Fruit fly (Drosophila melanogaster) whole organism, embryonic: Measurements from ENCODE around the gene CG11600.

Source experiments
- Atf6 ChIP-seq: fragments of 200-800 bp; sonication (Bioruptor generic); IDR thresholded peaks from 2 replicates; pipeline ENCODE4 v1.3.6; 2022; ENCODE audit warnings: missing biosample characterization, missing genetic modification characterization
- BtbVII ChIP-seq: fragments of 200-800 bp; sonication (Bioruptor generic); optimal IDR thresholded peaks from 3 replicates; lab custom pipeline; 2017; ENCODE audit warnings: missing biosample characterization, mild to moderate bottlenecking, missing genetic modification characterization
- CG10209 ChIP-seq: fragments of 200-800 bp; sonication (Bioruptor generic); optimal IDR thresholded peaks from 3 replicates; lab custom pipeline; 2017; ENCODE audit warnings: missing biosample characterization, mild to moderate bottlenecking, missing genetic modification characterization, missing genetic modification reagents
- CG12071 ChIP-seq: fragments of 200-800 bp; sonication (Bioruptor generic); optimal IDR thresholded peaks from 3 replicates; lab custom pipeline; 2018; ENCODE audit warnings: missing biosample characterization, mild to moderate bottlenecking, missing genetic modification characterization
- CG12659 ChIP-seq: fragments of 200-800 bp; sonication (Bioruptor generic); optimal IDR thresholded peaks from 3 replicates; lab custom pipeline; 2017; ENCODE audit warnings: mild to moderate bottlenecking, missing biosample characterization, missing genetic modification reagents, missing genetic modification characterization
- CG12769 ChIP-seq: fragments of 200-800 bp; sonication (Bioruptor generic); optimal IDR thresholded peaks from 2 replicates; lab custom pipeline; 2019; ENCODE audit warnings: missing biosample characterization, mild to moderate bottlenecking, missing genetic modification characterization, moderate library complexity
- CG13123 ChIP-seq: fragments of 200-800 bp; sonication (Bioruptor generic); optimal IDR thresholded peaks from 2 replicates; lab custom pipeline; 2016; ENCODE audit warnings: missing biosample characterization, missing genetic modification characterization
- CG13424 ChIP-seq: fragments of 200-800 bp; sonication (Bioruptor generic); optimal IDR thresholded peaks from 2 replicates; lab custom pipeline; 2019; ENCODE audit warnings: missing biosample characterization, mild to moderate bottlenecking, missing genetic modification characterization, moderate library complexity
- CG13624 ChIP-seq: fragments of 200-800 bp; sonication (Bioruptor generic); optimal IDR thresholded peaks from 2 replicates; lab custom pipeline; 2016; ENCODE audit warnings: missing biosample characterization, missing genetic modification characterization
- CG15011 ChIP-seq: fragments of 200-800 bp; sonication (Bioruptor generic); optimal IDR thresholded peaks from 3 replicates; lab custom pipeline; 2018; ENCODE audit warnings: missing biosample characterization, mild to moderate bottlenecking, missing genetic modification characterization
- CG15269 ChIP-seq: fragments of 200-800 bp; sonication (Bioruptor generic); optimal IDR thresholded peaks from 2 replicates; lab custom pipeline; 2018; ENCODE audit warnings: missing biosample characterization, mild to moderate bottlenecking, missing genetic modification characterization, moderate library complexity
- CG15514 ChIP-seq: fragments of 200-800 bp; sonication (Bioruptor generic); optimal IDR thresholded peaks from 3 replicates; lab custom pipeline; 2017; ENCODE audit warnings: missing biosample characterization, missing genetic modification characterization, mild to moderate bottlenecking, moderate library complexity, missing genetic modification reagents
- CG18599 ChIP-seq: fragments of 200-800 bp; sonication (Bioruptor generic); optimal IDR thresholded peaks from 3 replicates; lab custom pipeline; 2017; ENCODE audit warnings: missing biosample characterization, missing genetic modification characterization, mild to moderate bottlenecking, moderate library complexity, missing genetic modification reagents
- CG2678 ChIP-seq: fragments of 200-800 bp; sonication (Bioruptor generic); optimal IDR thresholded peaks from 3 replicates; lab custom pipeline; 2019; ENCODE audit warnings: missing biosample characterization, mild to moderate bottlenecking, missing genetic modification characterization, moderate library complexity
- CG3163 ChIP-seq: fragments of 200-800 bp; sonication (Bioruptor generic); optimal IDR thresholded peaks from 3 replicates; lab custom pipeline; 2016; ENCODE audit warnings: missing biosample characterization, missing genetic modification characterization
- CG32532 ChIP-seq: fragments of 200-800 bp; sonication (Bioruptor generic); IDR thresholded peaks from 2 replicates; pipeline ENCODE4 v1.3.6; 2022; ENCODE audit warnings: missing biosample characterization, missing genetic modification characterization
- CG3847 ChIP-seq: fragments of 200-800 bp; sonication (Bioruptor generic); IDR thresholded peaks from 2 replicates; pipeline ENCODE4 v1.3.6; 2022; ENCODE audit warnings: missing biosample characterization, missing genetic modification characterization
- CG6813 ChIP-seq: fragments of 200-800 bp; sonication (Bioruptor generic); optimal IDR thresholded peaks from 2 replicates; lab custom pipeline; 2017; ENCODE audit warnings: missing biosample characterization, missing genetic modification characterization, mild to moderate bottlenecking, moderate library complexity, missing genetic modification reagents
- CG6854 ChIP-seq: fragments of 200-800 bp; sonication (Bioruptor generic); optimal IDR thresholded peaks from 3 replicates; lab custom pipeline; 2017; ENCODE audit warnings: missing biosample characterization, mild to moderate bottlenecking, missing genetic modification characterization
- CG7786 ChIP-seq: fragments of 200-800 bp; sonication (Bioruptor generic); optimal IDR thresholded peaks from 2 replicates; lab custom pipeline; 2016; ENCODE audit warnings: missing biosample characterization, missing genetic modification characterization
- CG8290 ChIP-seq, 3 experiments: fragments of 200-800 bp; sonication (Bioruptor generic); optimal IDR thresholded peaks; 2 replicates each; lab custom pipeline; 2016 to 2019; ENCODE audit warnings: missing biosample characterization in 3 of 3, missing genetic modification characterization in 3 of 3, mild to moderate bottlenecking in 2 of 3, moderate library complexity in 1 of 3
- CG8388 ChIP-seq: fragments of 200-800 bp; sonication (Bioruptor generic); optimal IDR thresholded peaks from 2 replicates; lab custom pipeline; 2019; ENCODE audit warnings: missing biosample characterization, mild to moderate bottlenecking, missing genetic modification characterization, moderate library complexity
- CG9817 ChIP-seq: fragments of 200-800 bp; sonication (Bioruptor generic); optimal IDR thresholded peaks from 2 replicates; lab custom pipeline; 2018; ENCODE audit warnings: missing biosample characterization, mild to moderate bottlenecking, missing genetic modification characterization, moderate library complexity
- CG9932 ChIP-seq: fragments of 200-800 bp; sonication (Bioruptor generic); IDR thresholded peaks from 2 replicates; pipeline ENCODE4 v1.3.6; 2022; ENCODE audit warnings: missing biosample characterization, missing genetic modification characterization
- D19B ChIP-seq: fragments of 200-800 bp; sonication (Bioruptor generic); optimal IDR thresholded peaks from 2 replicates; lab custom pipeline; 2017; ENCODE audit warnings: missing biosample characterization, mild to moderate bottlenecking, missing genetic modification characterization
- Dek ChIP-seq: fragments of 200-800 bp; sonication (Bioruptor generic); optimal IDR thresholded peaks from 3 replicates; lab custom pipeline; 2019; ENCODE audit warnings: missing biosample characterization, mild to moderate bottlenecking, missing genetic modification characterization, moderate library complexity
- Dip3 ChIP-seq: fragments of 200-800 bp; sonication (Bioruptor generic); optimal IDR thresholded peaks from 3 replicates; lab custom pipeline; 2016; ENCODE audit warnings: missing biosample characterization, missing genetic modification characterization
- MBD-R2 ChIP-seq: fragments of 200-800 bp; sonication (Bioruptor generic); IDR thresholded peaks from 2 replicates; pipeline ENCODE4 v1.3.6; 2022; ENCODE audit warnings: missing biosample characterization, missing genetic modification characterization
- Meics ChIP-seq: fragments of 200-800 bp; sonication (Bioruptor generic); optimal IDR thresholded peaks from 2 replicates; lab custom pipeline; 2017; ENCODE audit warnings: missing biosample characterization, mild to moderate bottlenecking, missing genetic modification characterization
- NfI ChIP-seq: fragments of 200-800 bp; sonication (Bioruptor generic); optimal IDR thresholded peaks from 3 replicates; lab custom pipeline; 2018; ENCODE audit warnings: missing biosample characterization, mild to moderate bottlenecking, missing genetic modification characterization, moderate library complexity
- Ravus ChIP-seq: fragments of 200-800 bp; sonication (Bioruptor generic); IDR thresholded peaks from 2 replicates; pipeline ENCODE4 v1.3.6; 2022; ENCODE audit warnings: missing biosample characterization, missing genetic modification characterization
- Rfx ChIP-seq: fragments of 200-800 bp; sonication (Bioruptor generic); IDR thresholded peaks from 2 replicates; pipeline ENCODE4 v1.3.6; 2022; ENCODE audit warnings: missing biosample characterization, missing genetic modification characterization
- abd-A ChIP-seq: fragments of 200-800 bp; sonication (Bioruptor generic); optimal IDR thresholded peaks from 3 replicates; lab custom pipeline; 2019; ENCODE audit warnings: missing biosample characterization, mild to moderate bottlenecking, missing genetic modification characterization, moderate library complexity
- al ChIP-seq: fragments of 200-800 bp; sonication (Bioruptor generic); IDR thresholded peaks from 2 replicates; pipeline ENCODE4 v1.3.6; 2022; ENCODE audit warnings: missing biosample characterization, missing genetic modification characterization
- bigmax ChIP-seq: fragments of 200-800 bp; sonication (Bioruptor generic); optimal IDR thresholded peaks from 2 replicates; lab custom pipeline; 2018; ENCODE audit warnings: missing biosample characterization, mild to moderate bottlenecking, missing genetic modification characterization
- caup ChIP-seq: fragments of 200-800 bp; sonication (Bioruptor generic); optimal IDR thresholded peaks from 3 replicates; lab custom pipeline; 2017; ENCODE audit warnings: missing biosample characterization, mild to moderate bottlenecking, missing genetic modification characterization, moderate library complexity; ENCODE audit not compliant: severe bottlenecking
- gro ChIP-seq: fragments of 200-800 bp; sonication (Bioruptor generic); optimal IDR thresholded peaks from 2 replicates; lab custom pipeline; 2016; ENCODE audit warnings: missing biosample characterization, missing genetic modification characterization
- lab ChIP-seq: fragments of 200-800 bp; sonication (Bioruptor generic); optimal IDR thresholded peaks from 3 replicates; lab custom pipeline; 2017; ENCODE audit warnings: missing biosample characterization, missing genetic modification characterization, mild to moderate bottlenecking, moderate library complexity, missing genetic modification reagents
- luna ChIP-seq: fragments of 200-800 bp; sonication (Bioruptor generic); optimal IDR thresholded peaks from 2 replicates; lab custom pipeline; 2016; ENCODE audit warnings: missing biosample characterization, missing genetic modification characterization
- mirr ChIP-seq: fragments of 200-800 bp; sonication (Bioruptor generic); optimal IDR thresholded peaks from 3 replicates; lab custom pipeline; 2018; ENCODE audit warnings: missing biosample characterization, mild to moderate bottlenecking, missing genetic modification characterization
- pho ChIP-seq: fragments of 200-800 bp; sonication (Bioruptor generic); optimal IDR thresholded peaks from 2 replicates; lab custom pipeline; 2016; ENCODE audit warnings: missing biosample characterization, missing genetic modification characterization
- row ChIP-seq: fragments of 200-800 bp; sonication (Bioruptor generic); IDR thresholded peaks from 3 replicates; pipeline ENCODE4 v1.3.6; 2022; ENCODE audit warnings: missing biosample characterization, missing genetic modification characterization
- sens ChIP-seq: fragments of 200-800 bp; sonication (Bioruptor generic); peaks from one replicate; lab custom pipeline; 2016; ENCODE audit warnings: missing biosample characterization, missing genetic modification characterization
- shn ChIP-seq: fragments of 200-800 bp; sonication (Bioruptor generic); optimal IDR thresholded peaks from 3 replicates; lab custom pipeline; 2016; ENCODE audit warnings: missing biosample characterization, missing genetic modification characterization
- slbo ChIP-seq: fragments of 200-800 bp; sonication (Bioruptor generic); IDR thresholded peaks from 2 replicates; pipeline ENCODE4 v1.3.6; 2022; ENCODE audit warnings: missing biosample characterization, missing genetic modification characterization
- usp ChIP-seq: fragments of >200 bp; optimal IDR thresholded peaks from 2 replicates; lab custom pipeline; 2017; ENCODE audit warnings: missing biosample characterization, missing genetic modification characterization
- vnd ChIP-seq: fragments of 200-800 bp; sonication (Bioruptor generic); IDR thresholded peaks from 3 replicates; pipeline ENCODE4 v1.3.6; 2022; ENCODE audit warnings: missing biosample characterization, missing genetic modification characterization; ENCODE audit not compliant: partially characterized antibody
- z ChIP-seq: fragments of 200-800 bp; sonication (Bioruptor generic); IDR thresholded peaks from 3 replicates; pipeline ENCODE4 v1.3.6; 2022; ENCODE audit warnings: missing biosample characterization, missing genetic modification characterization

Gene CG11600

dm6 chr3R:12656946-12657566, 20.7 kb downstream of the CG11600 start (continued):
- no peak for TF ChIP-seq Ravus (GFP tag; lab: Robert Waterston, UW)
- TF ChIP-seq CG12071 (GFP tag; lab: Kevin White, UChicago) = peak; percentile 52
- peak; percentile 20 for TF ChIP-seq CG12769 (tag; lab: Kevin White, UChicago)
- TF ChIP-seq D19B (GFP tag; lab: Kevin White, UChicago) = peak; percentile 18
- TF ChIP-seq bigmax (GFP tag; lab: Kevin White, UChicago) = no peak
- TF ChIP-seq Meics (GFP tag; lab: Kevin White, UChicago) = peak; percentile 30
- no peak for TF ChIP-seq luna (GFP tag; lab: Kevin White, UChicago)
- TF ChIP-seq CG6813 = peak; percentile 42
- peak; percentile 47; the same call in 1 of the 2 replicates for TF ChIP-seq al (GFP tag; lab: Robert Waterston, UW)
- peak; percentile 0 for TF ChIP-seq gro (GFP tag; lab: Kevin White, UChicago)
- peak; percentile 10 for TF ChIP-seq CG10209 (GFP tag; lab: Kevin White, UChicago)
- TF ChIP-seq CG18599 (GFP tag; lab: Kevin White, UChicago) = peak; percentile 69
- no peak for TF ChIP-seq CG13123
- TF ChIP-seq sens (GFP tag; lab: Kevin White, UChicago) = peak; percentile 76
- TF ChIP-seq CG3847 = peak; percentile 40; the same call in 1 of the 2 replicates
- no peak for TF ChIP-seq NfI
- peak; percentile 28 for TF ChIP-seq CG6854 (GFP tag; lab: Kevin White, UChicago)
- TF ChIP-seq CG9932 (GFP tag; lab: Robert Waterston, UW) = peak; percentile 71
- TF ChIP-seq CG15514 (GFP tag; lab: Kevin White, UChicago) = peak; percentile 51
- TF ChIP-seq lab = peak; percentile 70
- TF ChIP-seq CG15011 (GFP tag; lab: Kevin White, UChicago) = peak; percentile 7
- TF ChIP-seq abd-A (tag; lab: Kevin White, UChicago) = peak; percentile 12
- peak; percentile 10 for TF ChIP-seq Dek
- TF ChIP-seq Rfx = peak; percentile 53
- peak; percentile 38 for TF ChIP-seq Atf6 (GFP tag; lab: Robert Waterston, UW)
- 0 out of 2 replicates have a peak, but pooled peaks have one; percentile 5 for TF ChIP-seq CG32532 (GFP tag; lab: Robert Waterston, UW)
- TF ChIP-seq z (GFP tag; lab: Robert Waterston, UW) = no peak
- 0 out of 2 replicates have a peak, but pooled peaks have one; percentile 7 for TF ChIP-seq MBD-R2
- TF ChIP-seq vnd (GFP tag; lab: Robert Waterston, UW) = no peak
- no peak for TF ChIP-seq CG8290 (GFP tag; optimal IDR thresholded peaks at IDR 0.05; lab: Kevin White, UChicago)
- peak in 1 of 2 experiments; percentile 60 for TF ChIP-seq CG8290 (tag; optimal IDR thresholded peaks at IDR 0.05; lab: Kevin White, UChicago)
- peak; percentile 62 for TF ChIP-seq caup (GFP tag; lab: Kevin White, UChicago)
- TF ChIP-seq CG7786 = peak; percentile 16
- peak; percentile 27 for TF ChIP-seq CG15269 (tag; lab: Kevin White, UChicago)
- peak; percentile 39 for TF ChIP-seq CG2678 (tag; lab: Kevin White, UChicago)
- TF ChIP-seq CG12659 (GFP tag; lab: Kevin White, UChicago) = peak; percentile 12
- peak; percentile 14 for TF ChIP-seq CG13624 (GFP tag; lab: Kevin White, UChicago)
- peak; percentile 21 for TF ChIP-seq Dip3
- peak; percentile 13 for TF ChIP-seq pho
- peak; percentile 55 for TF ChIP-seq slbo
- peak; percentile 8 for TF ChIP-seq CG13424 (tag; lab: Kevin White, UChicago)
- TF ChIP-seq mirr = peak; percentile 27
- TF ChIP-seq CG3163 (GFP tag; lab: Kevin White, UChicago) = no peak
- peak; percentile 54; the same call in 2 of the 3 replicates for TF ChIP-seq row
- TF ChIP-seq usp = no peak
- TF ChIP-seq shn (GFP tag; lab: Kevin White, UChicago) = no peak
- peak; percentile 24 for TF ChIP-seq CG9817 (tag; lab: Kevin White, UChicago)
- peak; percentile 55 for TF ChIP-seq CG8388
- peak; percentile 43 for TF ChIP-seq BtbVII (GFP tag; lab: Kevin White, UChicago)
